Worm (Caenorhabditis elegans): ENCODE results near the gene C06E1.1.

DNA sequence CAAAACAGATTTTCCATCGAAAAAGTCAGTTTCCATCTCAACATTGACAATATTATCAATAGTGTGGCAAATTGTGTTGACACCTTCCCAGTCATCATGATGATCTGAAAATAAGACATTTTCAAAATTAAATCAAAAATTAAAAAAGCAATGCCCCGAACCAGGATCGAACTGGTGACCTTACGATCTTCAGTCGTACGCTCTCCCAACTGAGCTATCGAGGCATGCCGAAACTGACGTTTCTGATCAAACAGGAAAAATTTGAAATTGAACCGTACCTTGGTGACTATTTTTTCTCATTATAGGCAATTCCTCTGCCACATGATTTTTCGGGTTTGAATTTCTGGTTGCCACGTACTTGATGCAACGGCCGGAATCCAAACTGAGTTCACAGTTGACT is 47.8 kb downstream of the C06E1.1 start:
- TF ChIP-seq him-1 (tag; optimal IDR thresholded peaks at IDR 0.05) = no peak
- TF ChIP-seq W03F9.2 (tag; optimal IDR thresholded peaks at IDR 0.05) = no peak

All from whole organism, L4/young adult.